Worm (Caenorhabditis elegans): Measurements from ENCODE around the gene nduf-11.

DNA sequence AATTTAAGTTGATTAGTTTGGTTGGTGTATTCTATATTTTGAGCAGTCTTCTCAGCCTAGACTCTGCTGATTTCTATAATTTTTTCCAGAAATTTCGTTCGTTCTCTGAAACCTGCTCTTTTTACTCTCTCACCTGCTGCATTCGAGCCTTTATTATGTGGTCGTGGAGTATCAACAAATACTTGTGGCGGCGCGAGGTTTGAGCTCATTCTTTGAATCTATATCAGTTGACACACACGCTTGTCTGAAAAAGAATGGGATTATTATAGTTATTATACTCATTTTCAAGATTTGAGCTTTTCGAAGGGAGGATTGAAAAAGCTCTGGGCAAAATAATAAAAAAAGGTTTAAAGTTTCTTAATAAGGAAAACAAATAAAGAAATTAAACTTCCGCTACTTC is 30.6 kb upstream of the nduf-11 start:
- TF ChIP-seq eor-1 (tag; optimal IDR thresholded peaks at IDR 0.05) (no peak), fos-1 (tag; optimal IDR thresholded peaks at IDR 0.05) (no peak), elt-2 (tag; optimal IDR thresholded peaks at IDR 0.05) (no peak)
